Fruit fly (Drosophila melanogaster): ENCODE results near the gene CG32037.

The CG32037 gene

dm6 chr3L:9508653-9509036, 16.6 kb upstream of the CG32037 start (continued):
- 0 out of 2 replicates have a peak, but pooled peaks have one; percentile 10 for TF ChIP-seq CG9932 (GFP tag; IDR thresholded peaks at IDR 0.05)
- TF ChIP-seq nmo (GFP tag; optimal IDR thresholded peaks at IDR 0.05) = peak; percentile 71
- TF ChIP-seq CG7928 (GFP tag; optimal IDR thresholded peaks at IDR 0.05) = no peak
- no peak for TF ChIP-seq CG14050 (GFP tag; IDR thresholded peaks at IDR 0.05)
- peak; percentile 74 for TF ChIP-seq ATbp (GFP tag; optimal IDR thresholded peaks at IDR 0.05)
- no peak for TF ChIP-seq C15 (GFP tag; IDR thresholded peaks at IDR 0.05)
- TF ChIP-seq sens (GFP tag) = no peak
- no peak for TF ChIP-seq odd (GFP tag; optimal IDR thresholded peaks at IDR 0.05)
- peak; percentile 75 for TF ChIP-seq unpg (GFP tag; optimal IDR thresholded peaks at IDR 0.05)
- no peak for TF ChIP-seq CG34422 (GFP tag; IDR thresholded peaks at IDR 0.05)
- TF ChIP-seq CG7556 (GFP tag; optimal IDR thresholded peaks at IDR 0.05) = peak; percentile 77
- TF ChIP-seq CG12236 (GFP tag; optimal IDR thresholded peaks at IDR 0.05) = no peak
- TF ChIP-seq CG14441 (GFP tag; IDR thresholded peaks at IDR 0.05) = 0 out of 2 replicates have a peak, but pooled peaks have one; percentile 5
- TF ChIP-seq CG12219 (GFP tag; optimal IDR thresholded peaks at IDR 0.05) = no peak
- no peak for TF ChIP-seq pb (GFP tag; optimal IDR thresholded peaks at IDR 0.05)
- TF ChIP-seq CG1792 (GFP tag; optimal IDR thresholded peaks at IDR 0.05) = no peak
- TF ChIP-seq bcd (GFP tag; optimal IDR thresholded peaks at IDR 0.05) = peak; percentile 44
- TF ChIP-seq repo (GFP tag; optimal IDR thresholded peaks at IDR 0.05) = no peak
- peak; percentile 27 for TF ChIP-seq CG5245 (GFP tag; optimal IDR thresholded peaks at IDR 0.05)
- peak; percentile 7; the same call in 1 of the 2 replicates for TF ChIP-seq ranshi (GFP tag; IDR thresholded peaks at IDR 0.05)
- no peak for TF ChIP-seq CG8290 (GFP tag; optimal IDR thresholded peaks at IDR 0.05)
- no peak for TF ChIP-seq CG8290 (tag; optimal IDR thresholded peaks at IDR 0.05)
- TF ChIP-seq CG2678 (tag; optimal IDR thresholded peaks at IDR 0.05) = peak; percentile 75
- no peak for TF ChIP-seq Neu2 (GFP tag; optimal IDR thresholded peaks at IDR 0.05; ENCODE audit: borderline replicate concordance)
- TF ChIP-seq gem (tag; optimal IDR thresholded peaks at IDR 0.05) = peak; percentile 89
- TF ChIP-seq Optix (GFP tag; IDR thresholded peaks at IDR 0.05) = no peak
- TF ChIP-seq slbo (GFP tag; IDR thresholded peaks at IDR 0.05) = peak; percentile 36; the same call in 1 of the 2 replicates
- TF ChIP-seq CG8089 (GFP tag; optimal IDR thresholded peaks at IDR 0.05) = no peak
- TF ChIP-seq CG10654 (GFP tag; optimal IDR thresholded peaks at IDR 0.05) = no peak
- peak; percentile 63 for TF ChIP-seq Asciz (GFP tag; optimal IDR thresholded peaks at IDR 0.05)
- no peak for TF ChIP-seq pum (GFP tag; optimal IDR thresholded peaks at IDR 0.05)
- TF ChIP-seq en (GFP tag; optimal IDR thresholded peaks at IDR 0.05) = no peak
- peak; percentile 15 for TF ChIP-seq CG15696 (tag; optimal IDR thresholded peaks at IDR 0.05)
- TF ChIP-seq NfI (GFP tag; optimal IDR thresholded peaks at IDR 0.05) = peak; percentile 37
- TF ChIP-seq Aef1 (GFP tag; IDR thresholded peaks at IDR 0.05) = peak; percentile 17; the same call in 1 of the 3 replicates
- 0 out of 3 replicates have a peak, but pooled peaks have one; percentile 13 for TF ChIP-seq CG11695 (GFP tag; IDR thresholded peaks at IDR 0.05)
- peak; percentile 1 for TF ChIP-seq CG6683 (GFP tag; optimal IDR thresholded peaks at IDR 0.05)
- no peak for TF ChIP-seq gcm2 (GFP tag; optimal IDR thresholded peaks at IDR 0.05)
- TF ChIP-seq CG10267 (tag; optimal IDR thresholded peaks at IDR 0.05) = peak; percentile 72
- peak; percentile 35 for TF ChIP-seq run (tag; optimal IDR thresholded peaks at IDR 0.05)
- TF ChIP-seq Dref (GFP tag; IDR thresholded peaks at IDR 0.05) = no peak
- peak in 1 of 2 experiments; percentile 6 for TF ChIP-seq crp (GFP tag; optimal IDR thresholded peaks at IDR 0.05)
- peak; percentile 63 for TF ChIP-seq CG9727 (GFP tag; optimal IDR thresholded peaks at IDR 0.05)
- TF ChIP-seq abd-A (tag; optimal IDR thresholded peaks at IDR 0.05) = no peak
- peak; percentile 38 for TF ChIP-seq Spps (tag; optimal IDR thresholded peaks at IDR 0.05)
- TF ChIP-seq caup (GFP tag; optimal IDR thresholded peaks at IDR 0.05; ENCODE audit: severe bottlenecking) = peak; percentile 43
- TF ChIP-seq CG13894 (tag; optimal IDR thresholded peaks at IDR 0.05) = no peak
- TF ChIP-seq slp2 (GFP tag; optimal IDR thresholded peaks at IDR 0.05) = no peak
- peak; percentile 61 for TF ChIP-seq CG17829 (tag; optimal IDR thresholded peaks at IDR 0.05)
- no peak for TF ChIP-seq ssp (GFP tag; IDR thresholded peaks at IDR 0.05)
- peak; percentile 65 for TF ChIP-seq tap (tag; optimal IDR thresholded peaks at IDR 0.05)

Data from whole organism, embryonic.